Fruit fly (Drosophila melanogaster) whole organism, wandering third instar larva: ENCODE results near the gene CG5880.
A peak's percentile ranks its signal among the peaks of the same experiment; 100 is the strongest.

ENCODE experiments used
- Abd-B ChIP-seq: fragments of >200 bp; optimal IDR thresholded peaks from 2 replicates; lab custom pipeline; 2017; ENCODE audit warnings: missing biosample characterization, missing genetic modification characterization
- CG32264 ChIP-seq: fragments of 200-800 bp; sonication (Bioruptor generic); optimal IDR thresholded peaks from 2 replicates; lab custom pipeline; 2016; ENCODE audit warnings: missing biosample characterization, missing genetic modification characterization
- CG9705 ChIP-seq: fragments of 200-800 bp; sonication (Bioruptor generic); optimal IDR thresholded peaks from 2 replicates; lab custom pipeline; 2018; ENCODE audit warnings: missing biosample characterization, mild to moderate bottlenecking, missing genetic modification characterization
- CrebA ChIP-seq: fragments of 200-800 bp; sonication (Bioruptor generic); optimal IDR thresholded peaks from 2 replicates; lab custom pipeline; 2016; ENCODE audit warnings: missing biosample characterization, mild to moderate bottlenecking, missing genetic modification characterization, borderline replicate concordance
- Dfd ChIP-seq: fragments of >200 bp; optimal IDR thresholded peaks from 2 replicates; lab custom pipeline; 2017; ENCODE audit warnings: missing biosample characterization, missing genetic modification characterization
- Dif ChIP-seq: fragments of 200-275, 200-300 bp; sonication (Bioruptor generic); optimal IDR thresholded peaks from 2 replicates; lab custom pipeline; 2018; ENCODE audit warnings: missing biosample characterization, missing genetic modification characterization; ENCODE audit not compliant: partially characterized antibody
- GATAd ChIP-seq: sonication (Bioruptor generic); optimal IDR thresholded peaks from 2 replicates; lab custom pipeline; 2016; ENCODE audit warnings: missing biosample characterization, missing genetic modification characterization
- HLH106 ChIP-seq: fragments of 200-800 bp; optimal IDR thresholded peaks from 3 replicates; lab custom pipeline; 2019; ENCODE audit warnings: missing biosample characterization, mild to moderate bottlenecking, missing genetic modification characterization, moderate library complexity
- Hnf4 ChIP-seq: fragments of 200-800 bp; sonication (Bioruptor generic); optimal IDR thresholded peaks from 2 replicates; lab custom pipeline; 2016; ENCODE audit warnings: missing biosample characterization, mild to moderate bottlenecking, missing genetic modification characterization
- Hr78 ChIP-seq: fragments of >200 bp; optimal IDR thresholded peaks from 2 replicates; lab custom pipeline; 2017; ENCODE audit warnings: missing biosample characterization, missing genetic modification characterization
- Hr83 ChIP-seq: fragments of 200-300 bp; sonication (Bioruptor generic); optimal IDR thresholded peaks from 2 replicates; lab custom pipeline; 2016; ENCODE audit warnings: missing biosample characterization, mild to moderate bottlenecking, missing genetic modification characterization, moderate library complexity; ENCODE audit not compliant: poor library complexity, severe bottlenecking
- Jra ChIP-seq: sonication (Bioruptor generic); optimal IDR thresholded peaks from 2 replicates; lab custom pipeline; 2016; ENCODE audit warnings: missing biosample characterization, missing genetic modification characterization
- Mio ChIP-seq: sonication (Bioruptor generic); optimal IDR thresholded peaks from 2 replicates; lab custom pipeline; 2016; ENCODE audit warnings: missing biosample characterization, missing genetic modification characterization
- N ChIP-seq: fragments of >200 bp; optimal IDR thresholded peaks from 2 replicates; lab custom pipeline; 2018; ENCODE audit warnings: missing biosample characterization, missing external identifiers, missing genetic modification characterization
- OdsH ChIP-seq: fragments of 200-800 bp; sonication (Bioruptor generic); optimal IDR thresholded peaks from 2 replicates; lab custom pipeline; 2016; ENCODE audit warnings: missing biosample characterization, mild to moderate bottlenecking, missing genetic modification characterization
- Rel ChIP-seq, 2 experiments: fragments of 200-800 bp; sonication (Bioruptor generic) in 1 of 2; optimal IDR thresholded peaks; 2 replicates in 1 of 2; 3 replicates in 1 of 2; lab custom pipeline; 2016 to 2019; ENCODE audit warnings: mild to moderate bottlenecking in 2 of 2, missing biosample characterization in 2 of 2, missing genetic modification characterization in 2 of 2, moderate library complexity in 1 of 2
- Sp1 ChIP-seq: fragments of 200-800 bp; sonication (Bioruptor generic); optimal IDR thresholded peaks from 3 replicates; lab custom pipeline; 2019; ENCODE audit warnings: missing biosample characterization, mild to moderate bottlenecking, missing genetic modification characterization, moderate library complexity
- Vsx2 ChIP-seq: fragments of 200-300, 225-300 bp; sonication (Bioruptor generic); optimal IDR thresholded peaks from 2 replicates; lab custom pipeline; 2018; ENCODE audit warnings: missing biosample characterization, missing genetic modification characterization; ENCODE audit not compliant: partially characterized antibody
- br ChIP-seq: fragments of 200-800 bp; sonication (Bioruptor generic); optimal IDR thresholded peaks from 2 replicates; lab custom pipeline; 2016; ENCODE audit warnings: missing biosample characterization, missing genetic modification characterization
- brk ChIP-seq: fragments of 200-800 bp; sonication (Bioruptor generic); optimal IDR thresholded peaks from 2 replicates; lab custom pipeline; 2016; ENCODE audit warnings: missing biosample characterization, mild to moderate bottlenecking, missing genetic modification characterization
- dl ChIP-seq, 2 experiments: fragments of 175-275, 200-275 bp in 1 of 2; fragments of 200-275 bp in 1 of 2; sonication (Bioruptor generic); optimal IDR thresholded peaks; lab custom pipeline; 2018; ENCODE audit warnings: mild to moderate bottlenecking in 2 of 2, missing biosample characterization in 2 of 2, missing genetic modification characterization in 2 of 2, moderate library complexity in 2 of 2; ENCODE audit not compliant: partially characterized antibody in 2 of 2, insufficient read depth in 1 of 2
- dmrt93B ChIP-seq: fragments of 200-800 bp; sonication (Bioruptor generic); optimal IDR thresholded peaks from 2 replicates; lab custom pipeline; 2018; ENCODE audit warnings: missing biosample characterization, mild to moderate bottlenecking, missing genetic modification characterization
- dsf ChIP-seq: sonication (Bioruptor generic); optimal IDR thresholded peaks from 2 replicates; lab custom pipeline; 2016; ENCODE audit warnings: missing biosample characterization, missing genetic modification characterization, borderline replicate concordance
- ey ChIP-seq: fragments of 200-800 bp; sonication (Bioruptor generic); optimal IDR thresholded peaks from 2 replicates; lab custom pipeline; 2016; ENCODE audit warnings: missing biosample characterization, missing genetic modification characterization
- foxo ChIP-seq, 2 experiments: fragments of 200-800 bp; sonication (Bioruptor generic); optimal IDR thresholded peaks; 2 replicates in 1 of 2; 3 replicates in 1 of 2; lab custom pipeline; 2016 to 2017; ENCODE audit warnings: missing biosample characterization in 2 of 2, missing genetic modification characterization in 2 of 2
- fru ChIP-seq: fragments of 200-800 bp; sonication (Bioruptor generic); optimal IDR thresholded peaks from 3 replicates; lab custom pipeline; 2016; ENCODE audit warnings: missing biosample characterization, mild to moderate bottlenecking, missing genetic modification characterization
- h ChIP-seq: fragments of 200-800 bp; sonication (Bioruptor generic); optimal IDR thresholded peaks from 3 replicates; lab custom pipeline; 2016; ENCODE audit warnings: missing biosample characterization, mild to moderate bottlenecking, missing genetic modification characterization
- jim ChIP-seq: fragments of 175-275, 200-325 bp; sonication (Bioruptor generic); optimal IDR thresholded peaks from 2 replicates; lab custom pipeline; 2016; ENCODE audit warnings: missing biosample characterization, mild to moderate bottlenecking, missing genetic modification characterization
- lola ChIP-seq: fragments of >200 bp; optimal IDR thresholded peaks from 2 replicates; lab custom pipeline; 2017; ENCODE audit warnings: missing biosample characterization, missing genetic modification characterization
- pan ChIP-seq: fragments of >200 bp; optimal IDR thresholded peaks from 2 replicates; lab custom pipeline; 2017
- psq ChIP-seq: fragments of 200-800 bp; sonication (Bioruptor generic); optimal IDR thresholded peaks from 3 replicates; lab custom pipeline; 2017; ENCODE audit warnings: missing biosample characterization, mild to moderate bottlenecking, missing genetic modification characterization, moderate library complexity
- rgr ChIP-seq: fragments of 200-800 bp; sonication (Bioruptor generic); optimal IDR thresholded peaks from 3 replicates; lab custom pipeline; 2016; ENCODE audit warnings: missing biosample characterization, mild to moderate bottlenecking, missing genetic modification characterization
- sv ChIP-seq: fragments of 200-800 bp; sonication (Bioruptor generic); optimal IDR thresholded peaks from 3 replicates; lab custom pipeline; 2016; ENCODE audit warnings: missing biosample characterization, missing genetic modification characterization
- tai ChIP-seq: sonication (Bioruptor generic); optimal IDR thresholded peaks from 2 replicates; lab custom pipeline; 2016; ENCODE audit warnings: missing biosample characterization, missing genetic modification characterization
- usp ChIP-seq: fragments of >200 bp; optimal IDR thresholded peaks from 2 replicates; lab custom pipeline; 2017; ENCODE audit warnings: missing biosample characterization, missing genetic modification characterization
- woc ChIP-seq: sonication (Bioruptor generic); optimal IDR thresholded peaks from 2 replicates; lab custom pipeline; 2016; ENCODE audit warnings: missing biosample characterization, mild to moderate bottlenecking, missing genetic modification characterization

Gene CG5880

DNA sequence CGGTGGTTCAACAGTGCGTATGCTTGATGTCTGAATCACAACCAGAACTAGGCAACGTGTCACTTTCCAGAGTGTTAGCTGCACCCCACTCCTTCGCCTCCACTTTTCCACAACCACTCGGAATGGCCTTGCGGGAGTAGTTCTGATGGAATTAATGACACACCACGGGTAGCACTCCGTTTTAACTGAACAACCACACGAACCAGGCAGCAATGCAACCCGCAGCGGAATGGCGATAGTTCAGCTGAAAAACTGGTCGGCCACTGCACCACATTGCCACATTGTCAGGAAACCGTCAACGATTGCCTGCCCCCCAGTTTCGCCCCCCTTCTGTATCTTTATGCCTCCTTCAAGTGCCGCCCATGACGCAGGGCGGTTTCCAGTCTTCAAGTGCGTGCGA is 29.0 kb upstream of the CG5880 start, which contains the start of gene Cpr97Ea:
Gene Cpr97Ea (minus strand): TSS at position 230 of the 400 bp plus-strand sequence.
- no peak for TF ChIP-seq N (GFP tag; lab: Kevin White, UChicago)
- no peak for TF ChIP-seq psq
- TF ChIP-seq brk (GFP tag; lab: Kevin White, UChicago) = no peak
- no peak for TF ChIP-seq Abd-B
- no peak for TF ChIP-seq Dfd (GFP tag; lab: Kevin White, UChicago)
- no peak for TF ChIP-seq Hr83 (GFP tag; lab: Kevin White, UChicago)
- no peak for TF ChIP-seq h (GFP tag; lab: Kevin White, UChicago)
- TF ChIP-seq lola (GFP tag; lab: Kevin White, UChicago) = no peak
- TF ChIP-seq dmrt93B = no peak
- no peak for TF ChIP-seq dl (GFP tag; optimal IDR thresholded peaks at IDR 0.05; lab: Kevin White, UChicago; ENCODE audit: insufficient read depth in 1 of 2, partially characterized antibody in 2 of 2)
- TF ChIP-seq GATAd (GFP tag; lab: Kevin White, UChicago) = no peak
- TF ChIP-seq rgr (GFP tag; lab: Kevin White, UChicago) = no peak
- no peak for TF ChIP-seq Rel (GFP tag; optimal IDR thresholded peaks at IDR 0.05; lab: Kevin White, UChicago)
- no peak for TF ChIP-seq Rel (tag; optimal IDR thresholded peaks at IDR 0.05; lab: Kevin White, UChicago)
- no peak for TF ChIP-seq Vsx2
- TF ChIP-seq HLH106 = no peak
- TF ChIP-seq dsf = no peak
- no peak for TF ChIP-seq Mio (GFP tag; lab: Kevin White, UChicago)
- no peak for TF ChIP-seq br (GFP tag; lab: Kevin White, UChicago)

DNA sequence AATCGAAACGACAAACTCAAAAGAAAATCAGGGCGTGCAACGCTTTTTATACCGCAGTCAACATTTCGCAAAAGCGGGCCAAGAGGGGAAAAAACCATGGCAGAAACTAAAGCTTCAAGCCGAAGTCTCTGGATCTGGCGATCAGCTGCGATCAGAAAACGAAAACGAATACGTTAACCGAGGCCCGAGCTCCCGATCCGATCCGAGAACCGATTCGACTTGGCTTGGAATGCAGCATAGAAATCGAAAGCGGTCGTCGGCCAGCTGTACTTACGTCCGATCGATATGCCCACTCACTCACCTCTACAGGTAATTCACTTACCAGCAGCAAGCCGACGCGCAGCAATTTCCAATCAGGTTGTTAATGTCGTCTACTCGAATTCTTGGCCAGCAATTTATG is 25.4 kb upstream of the CG5880 start, which contains the start of gene Cpr97Eb:
Gene Cpr97Eb (minus strand): TSS at position 25 of the 400 bp plus-strand sequence.
- no peak for TF ChIP-seq usp
- TF ChIP-seq Hnf4 (GFP tag; lab: Kevin White, UChicago) = no peak
- TF ChIP-seq dl (GFP tag; optimal IDR thresholded peaks at IDR 0.05; lab: Kevin White, UChicago; ENCODE audit: insufficient read depth in 1 of 2, partially characterized antibody in 2 of 2) = no peak
- TF ChIP-seq Abd-B = no peak
- TF ChIP-seq psq = no peak
- TF ChIP-seq rgr (GFP tag; lab: Kevin White, UChicago) = no peak
- TF ChIP-seq Hr78 (GFP tag; lab: Kevin White, UChicago) = no peak
- no peak for TF ChIP-seq Dfd (GFP tag; lab: Kevin White, UChicago)
- TF ChIP-seq, all 38 proteins: peak for 0

DNA sequence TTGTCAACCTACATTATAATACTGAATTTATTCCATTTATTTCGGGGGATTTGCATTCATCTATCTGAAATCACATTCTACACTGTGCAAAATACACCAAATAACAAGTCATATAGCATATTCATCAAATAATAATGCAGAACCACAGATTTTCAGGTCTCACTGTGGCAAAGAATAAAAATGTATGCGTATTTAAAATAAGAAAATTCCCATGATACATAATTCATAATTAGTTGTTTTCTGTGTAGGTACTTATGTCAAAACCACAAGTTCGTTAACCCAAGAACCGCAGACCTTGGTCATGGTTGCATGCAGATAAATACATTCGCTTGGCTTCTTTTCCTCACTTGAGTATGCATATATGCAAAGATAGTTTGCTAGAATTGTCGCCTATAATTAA is 24.3 kb upstream of the CG5880 start:
- TF ChIP-seq br (GFP tag; lab: Kevin White, UChicago) (peak; percentile 68), dmrt93B (peak; percentile 11), Jra (GFP tag; lab: Kevin White, UChicago) (no peak), CrebA (GFP tag; lab: Kevin White, UChicago) (no peak), ey (peak; percentile 75), CG32264 (no peak), OdsH (GFP tag; lab: Kevin White, UChicago) (peak; percentile 57), pan (no peak), foxo (GFP tag; optimal IDR thresholded peaks at IDR 0.05; lab: Kevin White, UChicago) (peak in 1 of 2 experiments; percentile 68), h (GFP tag; lab: Kevin White, UChicago) (peak; percentile 74), lola (GFP tag; lab: Kevin White, UChicago) (no peak), tai (GFP tag; lab: Kevin White, UChicago) (peak; percentile 69), HLH106 (peak; percentile 65), psq (peak; percentile 51), sv (GFP tag; lab: Kevin White, UChicago) (no peak), rgr (GFP tag; lab: Kevin White, UChicago) (peak; percentile 71), CG9705 (GFP tag; lab: Kevin White, UChicago) (no peak), Vsx2 (no peak), Dif (no peak), fru (peak; percentile 57), usp (no peak), brk (GFP tag; lab: Kevin White, UChicago) (no peak), Hr83 (GFP tag; lab: Kevin White, UChicago) (no peak), dl (GFP tag; optimal IDR thresholded peaks at IDR 0.05; lab: Kevin White, UChicago; ENCODE audit: insufficient read depth in 1 of 2, partially characterized antibody in 2 of 2) (no peak), woc (peak; percentile 16), Sp1 (GFP tag; lab: Kevin White, UChicago) (peak; percentile 48), Rel (GFP tag; optimal IDR thresholded peaks at IDR 0.05; lab: Kevin White, UChicago) (no peak), Rel (tag; optimal IDR thresholded peaks at IDR 0.05; lab: Kevin White, UChicago) (peak; percentile 85), GATAd (GFP tag; lab: Kevin White, UChicago) (peak; percentile 17), Hnf4 (GFP tag; lab: Kevin White, UChicago) (peak; percentile 78), jim (no peak)
- TF ChIP-seq, all 38 proteins: peak for 16
